Fruit fly (Drosophila melanogaster): ENCODE results near the gene dock.

dm6 chr2L:850727-851257, 25.0 kb downstream of the dock start, which contains the start of gene drongo:
- peak; percentile 7 for TF ChIP-seq CG15710 (tag; optimal IDR thresholded peaks at IDR 0.05)
- peak; percentile 77 for TF ChIP-seq CG12605 (GFP tag; IDR thresholded peaks at IDR 0.05)
- no peak for TF ChIP-seq rn (GFP tag; IDR thresholded peaks at IDR 0.05)
- TF ChIP-seq Ets98B (GFP tag; IDR thresholded peaks at IDR 0.05): peak; percentile 64; the same call in 1 of the 2 replicates
- peak; percentile 7 for TF ChIP-seq CG8159 (tag; optimal IDR thresholded peaks at IDR 0.05)
- peak; percentile 13 for TF ChIP-seq gl (tag; optimal IDR thresholded peaks at IDR 0.05)
- TF ChIP-seq EcR (GFP tag; optimal IDR thresholded peaks at IDR 0.05): peak; percentile 53
- no peak for TF ChIP-seq Pif1A (GFP tag; optimal IDR thresholded peaks at IDR 0.05)

All from whole organism, pupa.